Worm (Caenorhabditis elegans): ENCODE measurements around the gene grl-1.

- no peak for TF ChIP-seq flt-1 (GFP tag; IDR thresholded peaks at IDR 0.05)
- no peak for TF ChIP-seq tab-1 (GFP tag; IDR thresholded peaks at IDR 0.05)
- no peak for TF ChIP-seq med-1 (GFP tag; optimal IDR thresholded peaks at IDR 0.05; ENCODE audit: insufficient read depth)
- no peak for TF ChIP-seq ztf-23 (GFP tag; IDR thresholded peaks at IDR 0.05)
- no peak for TF ChIP-seq T22C8.4 (GFP tag; IDR thresholded peaks at IDR 0.05)
- no peak for TF ChIP-seq ztf-29 (GFP tag; IDR thresholded peaks at IDR 0.05)
- TF ChIP-seq cog-1 (tag; optimal IDR thresholded peaks at IDR 0.05), result no peak
- no peak for TF ChIP-seq ref-1 (GFP tag; conservative IDR thresholded peaks at IDR 0.05)
- TF ChIP-seq klf-2 (GFP tag; conservative IDR thresholded peaks at IDR 0.05), result no peak
Observed at ce11 chrV:5487180-5487579, 46.5 kb downstream of the grl-1 start.
